Worm (Caenorhabditis elegans): ENCODE measurements around the gene ZC196.8.

DNA sequence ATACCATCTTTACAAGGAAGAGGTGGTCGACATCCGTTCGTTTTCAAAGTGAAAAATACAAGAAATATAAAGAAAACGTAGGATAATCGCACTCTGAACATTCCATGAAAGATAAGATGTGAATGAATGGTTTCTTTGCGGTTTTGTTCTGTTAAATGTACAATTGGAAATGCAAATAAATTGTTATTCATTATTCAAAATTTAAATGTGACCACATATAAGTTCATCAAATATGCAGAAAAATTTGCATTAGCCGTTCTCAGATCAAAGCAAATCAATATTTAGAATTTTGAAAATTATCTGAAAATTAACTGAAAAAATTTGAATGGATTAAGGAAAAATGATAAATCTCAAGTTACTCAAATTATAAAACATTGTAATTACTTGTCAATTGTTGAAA, 10.2 kb downstream of the ZC196.8 start, which contains the start of gene ZC178.2:
- TF ChIP-seq elt-2 (tag; optimal IDR thresholded peaks at IDR 0.05) (no peak), nfya-1 (tag; optimal IDR thresholded peaks at IDR 0.05) (no peak), unc-3 (GFP tag; conservative IDR thresholded peaks at IDR 0.05) (no peak), unc-3 (tag; optimal IDR thresholded peaks at IDR 0.05) (no peak), ets-4 (tag; optimal IDR thresholded peaks at IDR 0.05) (no peak), unc-86 (tag; optimal IDR thresholded peaks at IDR 0.05) (no peak), odd-2 (tag; optimal IDR thresholded peaks at IDR 0.05) (no peak), pha-4 (tag; optimal IDR thresholded peaks at IDR 0.05) (no peak), rnt-1 (tag; optimal IDR thresholded peaks at IDR 0.05) (no peak), ceh-14 (tag; optimal IDR thresholded peaks at IDR 0.05) (no peak), fkh-10 (GFP tag; optimal IDR thresholded peaks at IDR 0.05) (no peak), lim-6 (tag; optimal IDR thresholded peaks at IDR 0.05) (no peak), hlh-13 (GFP tag; optimal IDR thresholded peaks at IDR 0.05) (no peak), hlh-30 (tag; optimal IDR thresholded peaks at IDR 0.05; ENCODE audit: insufficient read depth) (no peak), pqm-1 (tag; optimal IDR thresholded peaks at IDR 0.05) (no peak)

Data from whole organism, late embryonic.